In the genomic region with DNA sequence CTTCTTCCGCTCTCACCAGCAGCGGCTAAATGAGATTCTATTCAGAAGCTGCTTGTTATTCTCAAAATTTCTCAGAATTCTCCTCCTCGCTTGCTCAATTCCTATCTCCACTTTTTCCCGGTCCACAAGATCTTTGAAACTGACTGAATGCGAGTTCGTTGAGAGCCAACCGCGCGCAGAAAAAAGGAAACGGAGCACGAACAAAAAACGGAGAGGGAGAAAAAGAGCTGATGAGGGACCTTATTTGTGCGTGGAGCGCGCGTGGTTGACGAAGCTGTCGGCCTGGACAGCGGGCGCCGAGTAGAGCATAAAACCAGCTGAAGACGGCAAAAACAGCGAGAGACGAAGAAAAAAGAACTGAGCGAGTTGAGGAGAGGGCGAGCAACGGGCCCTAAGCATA, we compare ENCODE assay signal across 4 worm cellular contexts.
TF ChIP-seq lines count a peak whose summit lies in the region.

No protein-coding gene starts in this region.

TF ChIP-seq in whole organism, L1 larva, 84 proteins besides CTCF, POLR2A, EP300 and RAD21 (continued from another document and continues in another):
- TF ChIP-seq tbx-2 (tag; optimal IDR thresholded peaks at IDR 0.05; lab: Kevin White, UChicago) (no peak), skn-1 (tag; optimal IDR thresholded peaks at IDR 0.05; lab: Kevin White, UChicago) (no peak), sup-37 (GFP tag; optimal IDR thresholded peaks at IDR 0.05; lab: Kevin White, UChicago) (no peak), lir-3 (tag; optimal IDR thresholded peaks at IDR 0.05; lab: Kevin White, UChicago; ENCODE audit: poor library complexity) (no peak), lin-39 (tag; optimal IDR thresholded peaks at IDR 0.05; lab: Kevin White, UChicago) (no peak), rnt-1 (tag; optimal IDR thresholded peaks at IDR 0.05; lab: Kevin White, UChicago) (peak; percentile 21), F16B12.6 (tag; optimal IDR thresholded peaks at IDR 0.05; lab: Kevin White, UChicago) (no peak), nhr-77 (tag; optimal IDR thresholded peaks at IDR 0.05; lab: Kevin White, UChicago) (no peak), ceh-88 (GFP tag; IDR thresholded peaks at IDR 0.05; lab: Robert Waterston, UW) (no peak), pax-3 (tag; optimal IDR thresholded peaks at IDR 0.05; lab: Kevin White, UChicago) (no peak), fkh-4 (tag; optimal IDR thresholded peaks at IDR 0.05; lab: Kevin White, UChicago; ENCODE audit: borderline replicate concordance) (no peak), lsy-2 (tag; optimal IDR thresholded peaks at IDR 0.05; lab: Kevin White, UChicago) (peak in 1 of 2 experiments; percentile 16), nhr-71 (tag; optimal IDR thresholded peaks at IDR 0.05; lab: Kevin White, UChicago) (peak; percentile 55), hlh-4 (tag; optimal IDR thresholded peaks at IDR 0.05; lab: Kevin White, UChicago) (no peak), C04F5.9 (tag; optimal IDR thresholded peaks at IDR 0.05; lab: Kevin White, UChicago) (no peak), fkh-10 (GFP tag; optimal IDR thresholded peaks at IDR 0.05; lab: Kevin White, UChicago) (peak; percentile 93), irx-1 (tag; optimal IDR thresholded peaks at IDR 0.05; lab: Kevin White, UChicago) (no peak), lin-13 (GFP tag; optimal IDR thresholded peaks at IDR 0.05; lab: Kevin White, UChicago) (no peak), C34B4.2 (tag; optimal IDR thresholded peaks at IDR 0.05; lab: Kevin White, UChicago) (no peak), mep-1 (tag; optimal IDR thresholded peaks at IDR 0.05; lab: Kevin White, UChicago) (no peak), aly-2 (tag; optimal IDR thresholded peaks at IDR 0.05; lab: Kevin White, UChicago) (no peak), hlh-17 (GFP tag; optimal IDR thresholded peaks at IDR 0.05; lab: Kevin White, UChicago; ENCODE audit: borderline replicate concordance) (no peak), fkh-8 (tag; optimal IDR thresholded peaks at IDR 0.05; lab: Kevin White, UChicago) (peak; percentile 32), snpc-4 (tag; optimal IDR thresholded peaks at IDR 0.05; lab: Kevin White, UChicago) (no peak), efl-1 (optimal IDR thresholded peaks at IDR 0.05; lab: Kevin White, UChicago) (no peak), efl-1 (GFP tag; optimal IDR thresholded peaks at IDR 0.05 in 1 of 2; lab: Kevin White, UChicago) (peak in 1 of 2 experiments; percentile 34), vab-15 (tag; optimal IDR thresholded peaks at IDR 0.05; lab: Kevin White, UChicago) (no peak), hpl-2 (GFP tag; optimal IDR thresholded peaks at IDR 0.05; lab: Kevin White, UChicago) (no peak), nhr-28 (tag; optimal IDR thresholded peaks at IDR 0.05; lab: Kevin White, UChicago) (no peak), lin-15B (tag; optimal IDR thresholded peaks at IDR 0.05; lab: Kevin White, UChicago) (no peak), snu-23 (GFP tag; optimal IDR thresholded peaks at IDR 0.05; lab: Kevin White, UChicago) (no peak), unc-30 (tag; optimal IDR thresholded peaks at IDR 0.05; lab: Kevin White, UChicago) (no peak), sptf-1 (tag; optimal IDR thresholded peaks at IDR 0.05; lab: Kevin White, UChicago) (no peak)

TF ChIP-seq in whole organism, L2 larva, 48 proteins besides CTCF, POLR2A, EP300 and RAD21 (continued from another document and continues in another):
- TF ChIP-seq ZK546.5 (tag; optimal IDR thresholded peaks at IDR 0.05; lab: Kevin White, UChicago) (no peak), ceh-82 (tag; optimal IDR thresholded peaks at IDR 0.05; lab: Kevin White, UChicago) (no peak), sma-9 (GFP tag; optimal IDR thresholded peaks at IDR 0.05; lab: Kevin White, UChicago) (no peak), sma-9 (tag; optimal IDR thresholded peaks at IDR 0.05; lab: Kevin White, UChicago) (no peak), gmeb-1 (tag; optimal IDR thresholded peaks at IDR 0.05; lab: Kevin White, UChicago) (no peak), F13H6.1 (tag; optimal IDR thresholded peaks at IDR 0.05; lab: Kevin White, UChicago) (peak; percentile 57), ztf-11 (tag; optimal IDR thresholded peaks at IDR 0.05; lab: Kevin White, UChicago) (no peak), snpc-4 (tag; optimal IDR thresholded peaks at IDR 0.05; lab: Kevin White, UChicago) (peak; percentile 11), mbf-1 (tag; optimal IDR thresholded peaks at IDR 0.05; lab: Kevin White, UChicago) (no peak), peb-1 (tag; optimal IDR thresholded peaks at IDR 0.05; lab: Kevin White, UChicago) (no peak), nhr-12 (tag; optimal IDR thresholded peaks at IDR 0.05; lab: Kevin White, UChicago) (no peak), C34F6.9 (tag; optimal IDR thresholded peaks at IDR 0.05; lab: Kevin White, UChicago) (peak; percentile 12), R02D3.7 (tag; optimal IDR thresholded peaks at IDR 0.05; lab: Kevin White, UChicago) (no peak), ztf-1 (GFP tag; conservative IDR thresholded peaks at IDR 0.05; lab: Robert Waterston, UW) (no peak), nhr-6 (tag; optimal IDR thresholded peaks at IDR 0.05; lab: Kevin White, UChicago) (no peak), sma-3 (GFP tag; optimal IDR thresholded peaks at IDR 0.05; lab: Kevin White, UChicago) (no peak), nhr-23 (tag; optimal IDR thresholded peaks at IDR 0.05; lab: Kevin White, UChicago) (no peak), nhr-77 (tag; optimal IDR thresholded peaks at IDR 0.05; lab: Kevin White, UChicago) (no peak), ama-1 (optimal IDR thresholded peaks at IDR 0.05; lab: Kevin White, UChicago) (no peak), elt-3 (tag; optimal IDR thresholded peaks at IDR 0.05; lab: Kevin White, UChicago) (no peak), nhr-25 (tag; optimal IDR thresholded peaks at IDR 0.05; lab: Kevin White, UChicago) (no peak), lsy-2 (tag; optimal IDR thresholded peaks at IDR 0.05; lab: Kevin White, UChicago) (peak in 1 of 2 experiments; percentile 23), nhr-11 (tag; optimal IDR thresholded peaks at IDR 0.05; lab: Kevin White, UChicago) (no peak), nhr-10 (tag; optimal IDR thresholded peaks at IDR 0.05; lab: Kevin White, UChicago) (no peak), fos-1 (tag; optimal IDR thresholded peaks at IDR 0.05; lab: Kevin White, UChicago) (no peak), Y55F3AM.14 (GFP tag; optimal IDR thresholded peaks at IDR 0.05; lab: Kevin White, UChicago) (peak; percentile 37), unc-55 (GFP tag; optimal IDR thresholded peaks at IDR 0.05; lab: Kevin White, UChicago) (peak; percentile 10), lin-11 (tag; optimal IDR thresholded peaks at IDR 0.05; lab: Kevin White, UChicago) (peak; percentile 20), blmp-1 (tag; optimal IDR thresholded peaks at IDR 0.05; lab: Kevin White, UChicago; ENCODE audit: insufficient read depth) (no peak), elt-1 (tag; optimal IDR thresholded peaks at IDR 0.05; lab: Kevin White, UChicago) (no peak), dmd-4 (tag; optimal IDR thresholded peaks at IDR 0.05; lab: Kevin White, UChicago) (no peak), zag-1 (tag; optimal IDR thresholded peaks at IDR 0.05; lab: Kevin White, UChicago) (peak; percentile 52), crh-2 (tag; optimal IDR thresholded peaks at IDR 0.05; lab: Kevin White, UChicago) (no peak), egl-27 (tag; optimal IDR thresholded peaks at IDR 0.05; lab: Kevin White, UChicago) (no peak), mdl-1 (tag; optimal IDR thresholded peaks at IDR 0.05; lab: Kevin White, UChicago) (peak; percentile 49 to 59)

TF ChIP-seq in whole organism, L4 larva, 104 proteins besides CTCF, POLR2A, EP300 and RAD21 (continued from another document and continues in another):
- TF ChIP-seq snpc-4 (tag; optimal IDR thresholded peaks at IDR 0.05; lab: Kevin White, UChicago) = no peak
- TF ChIP-seq nhr-237 (tag; optimal IDR thresholded peaks at IDR 0.05; lab: Kevin White, UChicago) = no peak
- no peak for TF ChIP-seq ztf-7 (tag; optimal IDR thresholded peaks at IDR 0.05; lab: Kevin White, UChicago)
- TF ChIP-seq hif-1 (tag; optimal IDR thresholded peaks at IDR 0.05; lab: Kevin White, UChicago) = peak in 1 of 2 experiments; percentile 40
- TF ChIP-seq daf-12 (tag; optimal IDR thresholded peaks at IDR 0.05; lab: Kevin White, UChicago) = no peak
- TF ChIP-seq pha-4 (GFP tag; IDR thresholded peaks at IDR 0.05; lab: Robert Waterston, UW) = no peak; the same call in 1 of the 2 replicates
- no peak for TF ChIP-seq pha-4 (tag; optimal IDR thresholded peaks at IDR 0.05; lab: Kevin White, UChicago)
- TF ChIP-seq unc-62 (GFP tag; optimal IDR thresholded peaks at IDR 0.05 in 1 of 2; lab: Kevin White, UChicago) = peak in 1 of 2 experiments; percentile 55
- TF ChIP-seq unc-62 (tag; optimal IDR thresholded peaks at IDR 0.05; lab: Kevin White, UChicago) = no peak
- no peak for TF ChIP-seq nhr-111 (GFP tag; optimal IDR thresholded peaks at IDR 0.05; lab: Kevin White, UChicago)
- peak in 1 of 2 experiments; percentile 70 for TF ChIP-seq mdl-1 (tag; optimal IDR thresholded peaks at IDR 0.05; lab: Kevin White, UChicago)
- no peak for TF ChIP-seq lim-7 (GFP tag; IDR thresholded peaks at IDR 0.05; lab: Robert Waterston, UW)
- no peak for TF ChIP-seq attf-4 (tag; optimal IDR thresholded peaks at IDR 0.05; lab: Kevin White, UChicago)
- TF ChIP-seq zip-2 (tag; optimal IDR thresholded peaks at IDR 0.05; lab: Kevin White, UChicago) = no peak
- TF ChIP-seq jun-1 (tag; optimal IDR thresholded peaks at IDR 0.05; lab: Kevin White, UChicago) = no peak
- no peak for TF ChIP-seq F10B5.3 (tag; optimal IDR thresholded peaks at IDR 0.05; lab: Kevin White, UChicago)
- no peak for TF ChIP-seq mdt-29 (GFP tag; IDR thresholded peaks at IDR 0.05; lab: Robert Waterston, UW)
- TF ChIP-seq F26F4.8 (GFP tag; conservative IDR thresholded peaks at IDR 0.05; lab: Robert Waterston, UW) = no peak
- TF ChIP-seq nhr-77 (tag; optimal IDR thresholded peaks at IDR 0.05; lab: Kevin White, UChicago) = no peak
- no peak for TF ChIP-seq nhr-48 (tag; optimal IDR thresholded peaks at IDR 0.05; lab: Kevin White, UChicago)
- TF ChIP-seq lin-13 (GFP tag; optimal IDR thresholded peaks at IDR 0.05; lab: Kevin White, UChicago) = no peak
- TF ChIP-seq lin-29 (GFP tag; IDR thresholded peaks at IDR 0.05; lab: Robert Waterston, UW) = no peak
- TF ChIP-seq zag-1 (tag; optimal IDR thresholded peaks at IDR 0.05; lab: Kevin White, UChicago) = no peak
- peak; percentile 61 for TF ChIP-seq hlh-11 (tag; optimal IDR thresholded peaks at IDR 0.05; lab: Kevin White, UChicago)
- TF ChIP-seq F37D6.2 (tag; optimal IDR thresholded peaks at IDR 0.05; lab: Kevin White, UChicago) = peak; percentile 65
- no peak for TF ChIP-seq php-3 (GFP tag; IDR thresholded peaks at IDR 0.05; lab: Robert Waterston, UW)
- peak; percentile 80 for TF ChIP-seq hmg-1.1 (GFP tag; IDR thresholded peaks at IDR 0.05; lab: Robert Waterston, UW)
- no peak for TF ChIP-seq nhr-25 (tag; optimal IDR thresholded peaks at IDR 0.05; lab: Kevin White, UChicago; ENCODE audit: borderline replicate concordance, insufficient read depth)
- no peak for TF ChIP-seq zfp-3 (GFP tag; conservative IDR thresholded peaks at IDR 0.05; lab: Robert Waterston, UW)
- TF ChIP-seq ceh-28 (tag; optimal IDR thresholded peaks at IDR 0.05; lab: Kevin White, UChicago) = no peak
- TF ChIP-seq daf-8 (GFP tag; IDR thresholded peaks at IDR 0.05; lab: Robert Waterston, UW) = no peak
- no peak for TF ChIP-seq fos-1 (tag; optimal IDR thresholded peaks at IDR 0.05; lab: Kevin White, UChicago)
- peak; percentile 69; the same call in 1 of the 2 replicates for TF ChIP-seq ctbp-1 (GFP tag; IDR thresholded peaks at IDR 0.05; lab: Robert Waterston, UW)
- TF ChIP-seq duxl-1 (tag; optimal IDR thresholded peaks at IDR 0.05; lab: Kevin White, UChicago; ENCODE audit: poor library complexity) = no peak
- TF ChIP-seq set-16 (GFP tag; IDR thresholded peaks at IDR 0.05; lab: Robert Waterston, UW) = peak; percentile 82
- 0 out of 2 replicates have a peak, but pooled peaks have one; percentile 26 for TF ChIP-seq vab-7 (GFP tag; IDR thresholded peaks at IDR 0.05; lab: Robert Waterston, UW)

TF ChIP-seq in whole organism, young adult, 124 proteins besides CTCF, POLR2A, EP300 and RAD21 (continued from another document):
- peak; percentile 72 for TF ChIP-seq K12H6.12 (tag; optimal IDR thresholded peaks at IDR 0.05; lab: Kevin White, UChicago)
